Fruit fly (Drosophila melanogaster) whole organism: Measurements from ENCODE around the gene CG14086.

ENCODE experiments used
- CG8478 ChIP-seq: fragments of >200 bp; optimal IDR thresholded peaks from 2 replicates; lab custom pipeline; 2018; ENCODE audit warnings: inconsistent platforms
- Dll ChIP-seq: fragments of >200 bp; optimal IDR thresholded peaks from 2 replicates; lab custom pipeline; 2017
- EcR ChIP-seq, 2 experiments: fragments of >200 bp; optimal IDR thresholded peaks; 2 replicates each; lab custom pipeline; 2017; ENCODE audit warnings: missing biosample characterization in 2 of 2, missing genetic modification characterization in 2 of 2, missing genetic modification reagents in 2 of 2
- pan ChIP-seq: fragments of >200 bp; optimal IDR thresholded peaks from 2 replicates; lab custom pipeline; 2017
- usp ChIP-seq: fragments of >200 bp; optimal IDR thresholded peaks from 2 replicates; lab custom pipeline; 2017; ENCODE audit warnings: missing biosample characterization, missing genetic modification characterization, mixed read lengths

dm6 chr3L:19268720-19269401, 6.7 kb upstream of the CG14086 start, which contains the start of the genes Aldh7A1 and CG14085:
- no peak for TF ChIP-seq usp (GFP tag; lab: Kevin White, UChicago)
- TF ChIP-seq pan (lab: Kevin White, UChicago): no peak
- no peak for TF ChIP-seq EcR (GFP tag; optimal IDR thresholded peaks at IDR 0.05; lab: Kevin White, UChicago)
- TF ChIP-seq CG8478 (lab: Kevin White, UChicago): no peak
- no peak for TF ChIP-seq Dll (lab: Kevin White, UChicago)
